Worm (Caenorhabditis elegans) whole organism, L2 larva: Measurements from ENCODE around the gene ZC412.10.
"Not testable (repeated sequence)": the region's sequence is repeated elsewhere in the genome, so short reads cannot be mapped to it uniquely, and the experiment has no call there.

Source experiments
- C34F6.9 ChIP-seq: fragments of 150-350 bp; optimal IDR thresholded peaks from 2 replicates; lab custom pipeline; 2014; ENCODE audit warnings: missing biosample characterization, missing genetic modification characterization
- F13H6.1 ChIP-seq: sonication (generic microtip); optimal IDR thresholded peaks from 2 replicates; lab custom pipeline; 2016; ENCODE audit warnings: missing genetic modification characterization, missing compliant biosample characterization
- R02D3.7 ChIP-seq: fragments of 150-350 bp; optimal IDR thresholded peaks from 2 replicates; lab custom pipeline; 2014; ENCODE audit warnings: missing biosample characterization, missing genetic modification characterization
- Y55F3AM.14 ChIP-seq: fragments of 200-800 bp; sonication (Bioruptor generic); optimal IDR thresholded peaks from 2 replicates; lab custom pipeline; 2018; ENCODE audit warnings: mild to moderate bottlenecking, missing genetic modification characterization, missing compliant biosample characterization
- aly-2 ChIP-seq: fragments of 150-350 bp; optimal IDR thresholded peaks from 2 replicates; lab custom pipeline; 2014; ENCODE audit warnings: missing biosample characterization, missing genetic modification characterization
- ama-1 ChIP-seq: fragments of 150-350 bp; optimal IDR thresholded peaks from 2 replicates; lab custom pipeline; 2018; ENCODE audit warnings: inconsistent platforms
- blmp-1 ChIP-seq: sonication (generic microtip); optimal IDR thresholded peaks from 2 replicates; lab custom pipeline; 2017; ENCODE audit warnings: missing genetic modification characterization, mild to moderate bottlenecking, missing compliant biosample characterization, antibody characterized with exemption, moderate library complexity; ENCODE audit not compliant: insufficient read depth
- crh-2 ChIP-seq: sonication (generic microtip); optimal IDR thresholded peaks from 2 replicates; lab custom pipeline; 2017; ENCODE audit warnings: missing biosample characterization, missing genetic modification characterization
- dmd-4 ChIP-seq: sonication (generic microtip); optimal IDR thresholded peaks from 2 replicates; lab custom pipeline; 2017; ENCODE audit warnings: missing biosample characterization, missing genetic modification characterization
- egl-27 ChIP-seq: sonication (generic microtip); optimal IDR thresholded peaks from 3 replicates; lab custom pipeline; 2017; ENCODE audit warnings: missing biosample characterization, missing genetic modification reagents, missing genetic modification characterization
- elt-3 ChIP-seq: sonication (generic microtip); optimal IDR thresholded peaks from 2 replicates; lab custom pipeline; 2017; ENCODE audit warnings: missing biosample characterization, missing genetic modification characterization
- fos-1 ChIP-seq: fragments of 150-350 bp; optimal IDR thresholded peaks from 2 replicates; lab custom pipeline; 2014; ENCODE audit warnings: missing biosample characterization, missing genetic modification characterization
- gmeb-1 ChIP-seq: fragments of 150-350 bp; optimal IDR thresholded peaks from 2 replicates; lab custom pipeline; 2014; ENCODE audit warnings: missing biosample characterization, missing genetic modification characterization
- lin-11 ChIP-seq: fragments of 150-350 bp; sonication (generic microtip); optimal IDR thresholded peaks from 2 replicates; lab custom pipeline; 2014; ENCODE audit warnings: missing biosample characterization, missing genetic modification characterization, inconsistent platforms, mixed read lengths
- lsy-2 ChIP-seq, 2 experiments: fragments of 150-350 bp in 1 of 2; sonication (generic microtip) in 1 of 2; optimal IDR thresholded peaks; 2 replicates each; lab custom pipeline; 2014 to 2017; ENCODE audit warnings: missing biosample characterization in 2 of 2, missing genetic modification characterization in 2 of 2
- mab-5 ChIP-seq: fragments of 150-350 bp; optimal IDR thresholded peaks from 2 replicates; lab custom pipeline; 2014; ENCODE audit warnings: missing biosample characterization, missing genetic modification characterization
- mbf-1 ChIP-seq: sonication (generic microtip); optimal IDR thresholded peaks from 2 replicates; lab custom pipeline; 2017; ENCODE audit warnings: missing biosample characterization, missing genetic modification characterization
- nhr-10 ChIP-seq: sonication (generic microtip); optimal IDR thresholded peaks from 2 replicates; lab custom pipeline; 2017; ENCODE audit warnings: missing biosample characterization, missing genetic modification characterization
- nhr-129 ChIP-seq: fragments of 150-350 bp; optimal IDR thresholded peaks from 2 replicates; lab custom pipeline; 2014; ENCODE audit warnings: missing biosample characterization, missing genetic modification characterization
- nhr-21 ChIP-seq: fragments of 150-350 bp; optimal IDR thresholded peaks from 2 replicates; lab custom pipeline; 2014; ENCODE audit warnings: missing biosample characterization, missing genetic modification characterization
- nhr-25 ChIP-seq: fragments of 150-350 bp; sonication (generic microtip); optimal IDR thresholded peaks from 3 replicates; lab custom pipeline; 2014; ENCODE audit warnings: missing biosample characterization, missing genetic modification characterization
- nhr-6 ChIP-seq: fragments of 150-350 bp; optimal IDR thresholded peaks from 2 replicates; lab custom pipeline; 2014; ENCODE audit warnings: missing biosample characterization, missing genetic modification characterization
- nhr-77 ChIP-seq: fragments of 150-350 bp; optimal IDR thresholded peaks from 2 replicates; lab custom pipeline; 2014; ENCODE audit warnings: missing biosample characterization, missing genetic modification characterization
- peb-1 ChIP-seq: fragments of 150-350 bp; optimal IDR thresholded peaks from 2 replicates; lab custom pipeline; 2014; ENCODE audit warnings: missing biosample characterization, missing genetic modification characterization
- skn-1 ChIP-seq: sonication (generic microtip); optimal IDR thresholded peaks from 2 replicates; lab custom pipeline; 2017; ENCODE audit warnings: missing biosample characterization, missing genetic modification characterization
- sma-3 ChIP-seq: sonication (generic microtip); optimal IDR thresholded peaks from 2 replicates; lab custom pipeline; 2016; ENCODE audit warnings: missing genetic modification reagents, missing genetic modification characterization, missing compliant biosample characterization
- sma-9 ChIP-seq, 2 experiments: fragments of 150-350 bp in 1 of 2; sonication (generic microtip) in 1 of 2; optimal IDR thresholded peaks; 2 replicates each; lab custom pipeline; 2014 to 2016; ENCODE audit warnings: missing genetic modification characterization in 2 of 2, mild to moderate bottlenecking in 1 of 2, missing biosample characterization in 1 of 2, missing compliant biosample characterization in 1 of 2, missing genetic modification reagents in 1 of 2, moderate library complexity in 1 of 2
- snpc-4 ChIP-seq: fragments of 150-350 bp; optimal IDR thresholded peaks from 2 replicates; lab custom pipeline; 2014; ENCODE audit warnings: missing biosample characterization, missing genetic modification characterization
- unc-55 ChIP-seq: fragments of 150-350 bp; sonication (generic microtip); optimal IDR thresholded peaks from 3 replicates; lab custom pipeline; 2014; ENCODE audit warnings: missing biosample characterization, missing genetic modification reagents, missing genetic modification characterization
- unc-62 ChIP-seq: fragments of 150-350 bp; optimal IDR thresholded peaks from 2 replicates; lab custom pipeline; 2014; ENCODE audit warnings: missing biosample characterization, missing genetic modification reagents, missing genetic modification characterization
- ztf-1 ChIP-seq: fragments of 200-800 bp; sonication (Bioruptor generic); conservative IDR thresholded peaks from 2 replicates; pipeline ENCODE4 v1.3.6; 2022; ENCODE audit warnings: missing genetic modification characterization, missing compliant biosample characterization
- ztf-11 ChIP-seq: sonication (generic microtip); optimal IDR thresholded peaks from 2 replicates; lab custom pipeline; 2017; ENCODE audit warnings: missing biosample characterization, missing genetic modification characterization
- ztf-4 ChIP-seq: fragments of 150-350 bp; optimal IDR thresholded peaks from 2 replicates; lab custom pipeline; 2014; ENCODE audit warnings: missing biosample characterization, missing genetic modification characterization

Gene ZC412.10

ce11 chrV:14893355-14894050 lies 16.9 kb upstream of the ZC412.10 start, which contains the start of the genes mpst-2 and H12D21.5:
Gene mpst-2 (minus strand): TSS chrV:14893455.
Gene H12D21.5 (plus strand): TSS chrV:14894000.
- TF ChIP-seq sma-9 (GFP tag; optimal IDR thresholded peaks at IDR 0.05; lab: Kevin White, UChicago): no peak
- no peak for TF ChIP-seq sma-9 (tag; optimal IDR thresholded peaks at IDR 0.05; lab: Kevin White, UChicago)
- no peak for TF ChIP-seq dmd-4
- no peak for TF ChIP-seq C34F6.9 (tag; lab: Kevin White, UChicago)
- TF ChIP-seq ztf-1 (GFP tag; lab: Robert Waterston, UW): no peak
- no peak for TF ChIP-seq R02D3.7 (tag; lab: Kevin White, UChicago)
- TF ChIP-seq aly-2 (tag; lab: Kevin White, UChicago): no peak
- TF ChIP-seq nhr-6 (tag; lab: Kevin White, UChicago): no peak
- TF ChIP-seq skn-1 (tag; lab: Kevin White, UChicago): no peak
- no peak for TF ChIP-seq egl-27
- no peak for TF ChIP-seq lin-11 (tag; lab: Kevin White, UChicago)
- no peak for TF ChIP-seq nhr-77 (tag; lab: Kevin White, UChicago)
- no peak for TF ChIP-seq mbf-1 (tag; lab: Kevin White, UChicago)
- no peak for TF ChIP-seq elt-3
- TF ChIP-seq F13H6.1 (tag; lab: Kevin White, UChicago): no peak
- TF ChIP-seq nhr-10 (tag; lab: Kevin White, UChicago): no peak
- no peak for TF ChIP-seq ztf-11

ce11 chrV:14890782-14891181 lies 14.2 kb upstream of the ZC412.10 start, which contains the start of gene nspa-2:
Gene nspa-2 (plus strand): TSS chrV:14891082.
- not testable (repeated sequence) for TF ChIP-seq egl-27; nhr-77 (tag; lab: Kevin White, UChicago); peb-1

- no peak for TF ChIP-seq mab-5 (tag; lab: Kevin White, UChicago)
- no peak for TF ChIP-seq nhr-25 (tag; lab: Kevin White, UChicago)
- no peak for TF ChIP-seq ama-1 (lab: Kevin White, UChicago)
- peak; percentile 26 for TF ChIP-seq blmp-1 (tag; lab: Kevin White, UChicago)
- no peak for TF ChIP-seq Y55F3AM.14
- TF ChIP-seq sma-9 (GFP tag; optimal IDR thresholded peaks at IDR 0.05; lab: Kevin White, UChicago): no peak
- TF ChIP-seq sma-9 (tag; optimal IDR thresholded peaks at IDR 0.05; lab: Kevin White, UChicago): no peak
- TF ChIP-seq ztf-11: no peak
These were observed 707 bp upstream of the ZC412.10 start for ce11 chrV:14877242-14877819.

- TF ChIP-seq sma-3 (GFP tag; lab: Kevin White, UChicago) (peak; percentile 15), gmeb-1 (tag; lab: Kevin White, UChicago) (peak; percentile 52), ztf-4 (tag; lab: Kevin White, UChicago) (no peak), unc-62 (GFP tag; lab: Kevin White, UChicago) (no peak), nhr-21 (tag; lab: Kevin White, UChicago) (peak; percentile 23), dmd-4 (no peak), mab-5 (tag; lab: Kevin White, UChicago) (no peak), sma-9 (GFP tag; optimal IDR thresholded peaks at IDR 0.05; lab: Kevin White, UChicago) (peak; percentile 57), sma-9 (tag; optimal IDR thresholded peaks at IDR 0.05; lab: Kevin White, UChicago) (no peak), lsy-2 (tag; optimal IDR thresholded peaks at IDR 0.05; lab: Kevin White, UChicago) (peak in 1 of 2 experiments; percentile 50), snpc-4 (tag; lab: Kevin White, UChicago) (peak; percentile 97), F13H6.1 (tag; lab: Kevin White, UChicago) (peak; percentile 26), nhr-25 (tag; lab: Kevin White, UChicago) (no peak), unc-55 (peak; percentile 48), crh-2 (tag; lab: Kevin White, UChicago) (peak; percentile 7), egl-27 (peak; percentile 12), fos-1 (tag; lab: Kevin White, UChicago) (peak; percentile 11), nhr-129 (peak; percentile 70), C34F6.9 (tag; lab: Kevin White, UChicago) (peak; percentile 38)
These were observed 367 bp downstream of the ZC412.10 start for ce11 chrV:14876257-14876656.
